Fruit fly (Drosophila melanogaster): ENCODE measurements around the gene Sol1.

Sol1 gene

DNA sequence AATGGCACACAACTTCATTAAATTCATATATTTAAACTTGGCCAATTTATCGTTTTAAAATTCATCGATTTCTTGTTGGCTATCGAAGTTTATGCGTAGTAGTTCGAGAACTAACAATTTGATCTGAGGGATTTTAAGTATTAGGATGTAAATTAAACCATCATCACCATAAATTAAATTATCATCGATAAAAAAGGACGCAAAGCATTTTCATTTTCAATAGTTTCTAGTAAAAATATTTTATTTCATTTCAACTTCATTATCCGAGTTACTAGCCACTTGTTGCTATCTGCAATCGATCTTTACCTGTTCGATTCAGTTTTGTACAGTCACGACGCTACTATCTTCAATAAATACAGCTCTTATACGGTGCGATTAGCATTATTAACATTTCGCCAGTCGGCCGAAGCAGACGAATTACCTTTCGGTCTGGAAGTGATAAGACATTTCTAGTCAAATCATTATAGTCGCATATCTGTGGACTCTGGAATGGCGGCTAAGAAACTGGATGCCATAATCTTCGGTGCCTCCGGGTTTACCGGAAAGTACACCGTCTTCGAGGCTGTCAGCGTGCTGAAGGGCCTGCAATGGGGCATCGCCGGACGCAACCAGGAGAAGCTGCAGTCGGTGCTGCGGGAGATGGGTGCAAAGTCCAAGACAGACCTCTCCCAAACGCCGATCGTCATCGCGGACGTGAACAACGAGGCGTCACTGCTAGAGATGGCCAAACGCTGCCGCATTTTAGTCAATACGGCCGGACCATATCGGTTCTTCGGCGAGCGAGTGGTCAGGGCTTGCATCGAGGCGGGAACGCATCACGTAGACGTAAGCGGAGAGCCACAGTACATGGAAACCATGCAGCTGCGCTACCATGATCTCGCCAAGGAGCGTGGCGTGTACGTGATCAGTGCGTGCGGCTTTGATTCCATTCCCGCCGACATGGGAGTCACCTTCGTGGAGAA is 20.5 kb downstream of the Sol1 start, which contains the start of gene CG5167 (continued):
- TF ChIP-seq Mrtf (GFP tag; IDR thresholded peaks at IDR 0.05) (no peak), zfh1 (GFP tag; IDR thresholded peaks at IDR 0.05) (no peak), pfk (GFP tag; optimal IDR thresholded peaks at IDR 0.05) (no peak), CG8924 (tag; optimal IDR thresholded peaks at IDR 0.05) (peak; percentile 63), unpg (GFP tag; optimal IDR thresholded peaks at IDR 0.05) (peak; percentile 70), sc (optimal IDR thresholded peaks at IDR 0.05) (no peak), sc (GFP tag; optimal IDR thresholded peaks at IDR 0.05) (no peak), CG12659 (GFP tag; optimal IDR thresholded peaks at IDR 0.05) (peak; percentile 20), scrt (GFP tag; optimal IDR thresholded peaks at IDR 0.05) (peak; percentile 27), pho (GFP tag; optimal IDR thresholded peaks at IDR 0.05) (peak; percentile 18), CG3726 (GFP tag; IDR thresholded peaks at IDR 0.05) (no peak), CG34224 (GFP tag; IDR thresholded peaks at IDR 0.05; ENCODE audit: partially characterized antibody) (peak; percentile 43; the same call in 2 of the 3 replicates), mirr (GFP tag; optimal IDR thresholded peaks at IDR 0.05) (peak; percentile 54), hkb (optimal IDR thresholded peaks at IDR 0.05) (no peak), hkb (GFP tag; IDR thresholded peaks at IDR 0.05) (peak; percentile 59), dm (GFP tag; optimal IDR thresholded peaks at IDR 0.05) (no peak), rib (GFP tag; IDR thresholded peaks at IDR 0.05) (no peak), nerfin-1 (tag; optimal IDR thresholded peaks at IDR 0.05) (peak; percentile 7), gsb-n (tag; optimal IDR thresholded peaks at IDR 0.05) (peak; percentile 7), CG17361 (GFP tag; IDR thresholded peaks at IDR 0.05) (peak; percentile 38; the same call in 1 of the 3 replicates), CG6765 (GFP tag; optimal IDR thresholded peaks at IDR 0.05) (peak; percentile 44), CG31441 (GFP tag; IDR thresholded peaks at IDR 0.05) (peak; percentile 38; the same call in 1 of the 2 replicates), tna (GFP tag; IDR thresholded peaks at IDR 0.05; ENCODE audit: partially characterized antibody) (no peak), trem (tag; optimal IDR thresholded peaks at IDR 0.05) (peak; percentile 58), CG5245 (GFP tag; optimal IDR thresholded peaks at IDR 0.05) (no peak), onecut (GFP tag; IDR thresholded peaks at IDR 0.05) (peak; percentile 23; the same call in 1 of the 2 replicates), CG4424 (GFP tag; optimal IDR thresholded peaks at IDR 0.05) (peak; percentile 11), CG18599 (GFP tag; optimal IDR thresholded peaks at IDR 0.05) (peak; percentile 67), Xbp1 (GFP tag; optimal IDR thresholded peaks at IDR 0.05) (peak; percentile 28), dan (GFP tag; IDR thresholded peaks at IDR 0.05) (no peak), Nf-YC (tag; optimal IDR thresholded peaks at IDR 0.05) (peak; percentile 8), fd96Cb (tag; optimal IDR thresholded peaks at IDR 0.05) (peak; percentile 9), CG13424 (tag; optimal IDR thresholded peaks at IDR 0.05) (peak; percentile 63), Doc3 (GFP tag; IDR thresholded peaks at IDR 0.05; ENCODE audit: partially characterized antibody) (peak; percentile 53; the same call in 1 of the 3 replicates), CG2712 (tag; optimal IDR thresholded peaks at IDR 0.05) (peak; percentile 64), Hand (GFP tag; optimal IDR thresholded peaks at IDR 0.05) (no peak), caup (GFP tag; optimal IDR thresholded peaks at IDR 0.05; ENCODE audit: severe bottlenecking) (peak; percentile 6), Pdp1 (GFP tag; optimal IDR thresholded peaks at IDR 0.05) (peak in 1 of 2 experiments; percentile 16), CG4730 (GFP tag; IDR thresholded peaks at IDR 0.05) (peak; percentile 8; the same call in 1 of the 2 replicates), pan (optimal IDR thresholded peaks at IDR 0.05) (no peak), pan (GFP tag; optimal IDR thresholded peaks at IDR 0.05 in 1 of 2, IDR thresholded peaks at IDR 0.05 in 1 of 2) (no peak), nmo (GFP tag; optimal IDR thresholded peaks at IDR 0.05) (peak; percentile 22), bbx (GFP tag; IDR thresholded peaks at IDR 0.05; ENCODE audit: partially characterized antibody) (0 out of 2 replicates have a peak, but pooled peaks have one; percentile 22), CG13894 (tag; optimal IDR thresholded peaks at IDR 0.05) (peak; percentile 13), CG5953 (GFP tag; IDR thresholded peaks at IDR 0.05) (no peak), BtbVII (GFP tag; optimal IDR thresholded peaks at IDR 0.05) (peak; percentile 63), Ets65A (GFP tag) (peak; percentile 44), CrebB (tag; optimal IDR thresholded peaks at IDR 0.05) (peak; percentile 31)

Data from whole organism, embryonic.